Fruit fly (Drosophila melanogaster) whole organism, embryonic: ENCODE results near the gene Kua.

ENCODE experiments used
- CG10979 ChIP-seq: fragments of 200-800 bp; sonication (Bioruptor generic); optimal IDR thresholded peaks from 2 replicates; lab custom pipeline; 2018; ENCODE audit warnings: missing biosample characterization, mild to moderate bottlenecking, missing genetic modification characterization, moderate library complexity
- CG11085 ChIP-seq: fragments of 200-800 bp; sonication (Bioruptor generic); IDR thresholded peaks from 2 replicates; pipeline ENCODE4 v1.3.6; 2022; ENCODE audit warnings: missing biosample characterization, missing genetic modification characterization
- CG1233 ChIP-seq: fragments of 200-800 bp; sonication (Bioruptor generic); optimal IDR thresholded peaks from 4 replicates; lab custom pipeline; 2018; ENCODE audit warnings: missing biosample characterization, mild to moderate bottlenecking, missing genetic modification characterization
- CG13287 ChIP-seq: fragments of 200-800 bp; sonication (Bioruptor generic); IDR thresholded peaks from 2 replicates; pipeline ENCODE4 v1.3.6; 2022; ENCODE audit warnings: missing biosample characterization, missing genetic modification characterization; ENCODE audit not compliant: partially characterized antibody
- CG13775 ChIP-seq: fragments of 200-800 bp; sonication (Bioruptor generic); optimal IDR thresholded peaks from 3 replicates; lab custom pipeline; 2017; ENCODE audit warnings: missing biosample characterization, mild to moderate bottlenecking, missing genetic modification characterization
- CG14965 ChIP-seq: fragments of 200-800 bp; sonication (Bioruptor generic); optimal IDR thresholded peaks from 2 replicates; lab custom pipeline; 2016; ENCODE audit warnings: missing biosample characterization, missing genetic modification characterization, borderline replicate concordance
- CG15601 ChIP-seq: fragments of 200-800 bp; sonication (Bioruptor generic); optimal IDR thresholded peaks from 3 replicates; lab custom pipeline; 2019; ENCODE audit warnings: missing biosample characterization, mild to moderate bottlenecking, missing genetic modification characterization, moderate library complexity
- CG1603 ChIP-seq: fragments of 200-800 bp; sonication (Bioruptor generic); optimal IDR thresholded peaks from 2 replicates; lab custom pipeline; 2019; ENCODE audit warnings: missing biosample characterization, mild to moderate bottlenecking, missing genetic modification characterization, moderate library complexity
- CG18599 ChIP-seq: fragments of 200-800 bp; sonication (Bioruptor generic); optimal IDR thresholded peaks from 3 replicates; lab custom pipeline; 2017; ENCODE audit warnings: missing biosample characterization, missing genetic modification characterization, mild to moderate bottlenecking, moderate library complexity, missing genetic modification reagents
- CG2199 ChIP-seq: fragments of 200-800 bp; sonication (Bioruptor generic); IDR thresholded peaks from 3 replicates; pipeline ENCODE4 v1.3.6; 2022; ENCODE audit warnings: missing biosample characterization, missing genetic modification characterization
- CG30403 ChIP-seq: fragments of 200-800 bp; sonication (Bioruptor generic); optimal IDR thresholded peaks from 3 replicates; lab custom pipeline; 2016; ENCODE audit warnings: missing biosample characterization, missing genetic modification characterization
- CG31365 ChIP-seq: fragments of 200-800 bp; sonication (Bioruptor generic); optimal IDR thresholded peaks from 2 replicates; lab custom pipeline; 2018; ENCODE audit warnings: missing biosample characterization, mild to moderate bottlenecking, missing genetic modification characterization
- CG33213 ChIP-seq: fragments of 200-800 bp; sonication (Bioruptor generic); optimal IDR thresholded peaks from 3 replicates; lab custom pipeline; 2016; ENCODE audit warnings: missing biosample characterization, missing genetic modification characterization
- CG34422 ChIP-seq: fragments of 200-800 bp; sonication (Bioruptor generic); IDR thresholded peaks from 3 replicates; pipeline ENCODE4 v1.3.6; 2022; ENCODE audit warnings: missing biosample characterization, missing genetic modification characterization
- CG4617 ChIP-seq: fragments of 200-800 bp; sonication (Bioruptor generic); optimal IDR thresholded peaks from 3 replicates; lab custom pipeline; 2016; ENCODE audit warnings: missing biosample characterization, missing genetic modification characterization, borderline replicate concordance
- CG6272 ChIP-seq: fragments of 200-800 bp; sonication (Bioruptor generic); IDR thresholded peaks from 2 replicates; pipeline ENCODE4 v1.3.6; 2022; ENCODE audit warnings: missing biosample characterization, missing genetic modification characterization
- CG7271 ChIP-seq: fragments of 200-800 bp; sonication (Bioruptor generic); optimal IDR thresholded peaks from 2 replicates; lab custom pipeline; 2018; ENCODE audit warnings: missing biosample characterization, mild to moderate bottlenecking, missing genetic modification characterization, moderate library complexity
- Dbx ChIP-seq: fragments of 200-800 bp; sonication (Bioruptor generic); IDR thresholded peaks from 3 replicates; pipeline ENCODE4 v1.3.6; 2022; ENCODE audit warnings: missing biosample characterization, missing genetic modification characterization
- HLH54F ChIP-seq: fragments of 200-800 bp; sonication (Bioruptor generic); optimal IDR thresholded peaks from 3 replicates; lab custom pipeline; 2016; ENCODE audit warnings: missing biosample characterization, missing genetic modification characterization
- Hr51 ChIP-seq, 2 experiments: fragments of 200-800 bp; sonication (Bioruptor generic); optimal IDR thresholded peaks; 2 replicates in 1 of 2; 3 replicates in 1 of 2; lab custom pipeline; 2016 to 2018; ENCODE audit warnings: missing biosample characterization in 2 of 2, missing genetic modification characterization in 2 of 2, mild to moderate bottlenecking in 1 of 2, moderate library complexity in 1 of 2
- Lhr ChIP-seq: fragments of 200-800 bp; sonication (Bioruptor generic); optimal IDR thresholded peaks from 3 replicates; lab custom pipeline; 2017; ENCODE audit warnings: mild to moderate bottlenecking, missing biosample characterization, missing genetic modification reagents, missing genetic modification characterization
- Nf-YC ChIP-seq: fragments of 200-800 bp; optimal IDR thresholded peaks from 3 replicates; lab custom pipeline; 2019; ENCODE audit warnings: missing biosample characterization, mild to moderate bottlenecking, missing genetic modification characterization, moderate library complexity
- Side ChIP-seq: fragments of 200-800 bp; sonication (Bioruptor generic); optimal IDR thresholded peaks from 2 replicates; lab custom pipeline; 2016; ENCODE audit warnings: missing biosample characterization, missing genetic modification characterization
- Sox100B ChIP-seq: fragments of 200-800 bp; sonication (Bioruptor generic); optimal IDR thresholded peaks from 3 replicates; lab custom pipeline; 2018; ENCODE audit warnings: missing biosample characterization, mild to moderate bottlenecking, missing genetic modification characterization
- Ssrp ChIP-seq: fragments of 200-800 bp; sonication (Bioruptor generic); optimal IDR thresholded peaks from 2 replicates; lab custom pipeline; 2018; ENCODE audit warnings: missing biosample characterization, mild to moderate bottlenecking, missing genetic modification characterization, moderate library complexity
- TFAM ChIP-seq: fragments of 200-800 bp; sonication (Bioruptor generic); optimal IDR thresholded peaks from 2 replicates; lab custom pipeline; 2017; ENCODE audit warnings: missing biosample characterization, missing genetic modification characterization, inconsistent platforms
- YL-1 ChIP-seq: fragments of 200-800 bp; sonication (Bioruptor generic); optimal IDR thresholded peaks from 3 replicates; lab custom pipeline; 2017; ENCODE audit warnings: missing biosample characterization, mild to moderate bottlenecking, missing genetic modification characterization
- ato ChIP-seq: fragments of 200-800 bp; sonication (Bioruptor generic); IDR thresholded peaks from 2 replicates; pipeline ENCODE4 v1.3.6; 2022; ENCODE audit warnings: missing biosample characterization, missing genetic modification characterization; ENCODE audit not compliant: partially characterized antibody
- cas ChIP-seq: fragments of 200-800 bp; sonication (Bioruptor generic); IDR thresholded peaks from 2 replicates; pipeline ENCODE4 v1.3.6; 2022; ENCODE audit warnings: missing biosample characterization, missing genetic modification characterization
- cwo ChIP-seq: fragments of 200-800 bp; sonication (Bioruptor generic); optimal IDR thresholded peaks from 3 replicates; lab custom pipeline; 2017; ENCODE audit warnings: missing biosample characterization, missing genetic modification characterization, mild to moderate bottlenecking, moderate library complexity, missing genetic modification reagents
- grau ChIP-seq: fragments of 200-800 bp; optimal IDR thresholded peaks from 3 replicates; lab custom pipeline; 2019; ENCODE audit warnings: missing biosample characterization, mild to moderate bottlenecking, missing genetic modification characterization, moderate library complexity
- grn ChIP-seq: fragments of 200-800 bp; sonication (Bioruptor generic); optimal IDR thresholded peaks from 3 replicates; lab custom pipeline; 2017; ENCODE audit warnings: missing biosample characterization, missing genetic modification characterization
- gsb-n ChIP-seq: fragments of 200-800 bp; sonication (Bioruptor generic); optimal IDR thresholded peaks from 3 replicates; lab custom pipeline; 2018; ENCODE audit warnings: missing biosample characterization, mild to moderate bottlenecking, missing genetic modification characterization
- jing ChIP-seq: fragments of 200-800 bp; sonication (Bioruptor generic); optimal IDR thresholded peaks from 2 replicates; lab custom pipeline; 2018; ENCODE audit warnings: missing biosample characterization, mild to moderate bottlenecking, missing genetic modification characterization
- ken ChIP-seq: fragments of 200-800 bp; sonication (Bioruptor generic); IDR thresholded peaks from 3 replicates; pipeline ENCODE4 v1.3.6; 2022; ENCODE audit warnings: missing biosample characterization, missing genetic modification characterization
- knrl ChIP-seq: fragments of 200-800 bp; sonication (Bioruptor generic); IDR thresholded peaks from 3 replicates; pipeline ENCODE4 v1.3.6; 2022; ENCODE audit warnings: missing biosample characterization, missing genetic modification characterization; ENCODE audit not compliant: partially characterized antibody
- mirr ChIP-seq: fragments of 200-800 bp; sonication (Bioruptor generic); optimal IDR thresholded peaks from 3 replicates; lab custom pipeline; 2018; ENCODE audit warnings: missing biosample characterization, mild to moderate bottlenecking, missing genetic modification characterization
- nau ChIP-seq: fragments of 200-800 bp; sonication (Bioruptor generic); optimal IDR thresholded peaks from 3 replicates; lab custom pipeline; 2017; ENCODE audit warnings: missing biosample characterization, mild to moderate bottlenecking, missing genetic modification characterization, missing genetic modification reagents
- nerfin-1 ChIP-seq: fragments of 200-800 bp; sonication (Bioruptor generic); optimal IDR thresholded peaks from 3 replicates; lab custom pipeline; 2019; ENCODE audit warnings: missing biosample characterization, mild to moderate bottlenecking, missing genetic modification characterization, moderate library complexity
- nmo ChIP-seq: fragments of 200-800 bp; sonication (Bioruptor generic); optimal IDR thresholded peaks from 2 replicates; lab custom pipeline; 2018; ENCODE audit warnings: missing biosample characterization, mild to moderate bottlenecking, missing genetic modification characterization, moderate library complexity
- oc ChIP-seq: fragments of 200-800 bp; sonication (Bioruptor generic); optimal IDR thresholded peaks from 2 replicates; lab custom pipeline; 2018; ENCODE audit warnings: missing biosample characterization, mild to moderate bottlenecking, missing genetic modification characterization, moderate library complexity
- psq ChIP-seq: fragments of 200-800 bp; sonication (Bioruptor generic); optimal IDR thresholded peaks from 2 replicates; lab custom pipeline; 2017; ENCODE audit warnings: missing biosample characterization, missing genetic modification characterization
- ranshi ChIP-seq: fragments of 200-800 bp; sonication (Bioruptor generic); IDR thresholded peaks from 2 replicates; pipeline ENCODE4 v1.3.6; 2022; ENCODE audit warnings: missing biosample characterization, missing genetic modification characterization
- sisA ChIP-seq: fragments of 200-800 bp; sonication (Bioruptor generic); IDR thresholded peaks from 2 replicates; pipeline ENCODE4 v1.3.6; 2022; ENCODE audit warnings: missing biosample characterization, missing genetic modification characterization
- so ChIP-seq: fragments of 200-800 bp; sonication (Bioruptor generic); IDR thresholded peaks from 3 replicates; pipeline ENCODE4 v1.3.6; 2022; ENCODE audit warnings: missing biosample characterization, missing genetic modification characterization
- stc ChIP-seq: fragments of 200-800 bp; sonication (Bioruptor generic); IDR thresholded peaks from 2 replicates; pipeline ENCODE4 v1.3.6; 2022; ENCODE audit warnings: missing biosample characterization, missing genetic modification characterization
- zen2 ChIP-seq: fragments of 200-800 bp; sonication (Bioruptor generic); IDR thresholded peaks from 3 replicates; pipeline ENCODE4 v1.3.6; 2022; ENCODE audit warnings: missing biosample characterization, missing genetic modification characterization; ENCODE audit not compliant: partially characterized antibody

The Kua gene

DNA sequence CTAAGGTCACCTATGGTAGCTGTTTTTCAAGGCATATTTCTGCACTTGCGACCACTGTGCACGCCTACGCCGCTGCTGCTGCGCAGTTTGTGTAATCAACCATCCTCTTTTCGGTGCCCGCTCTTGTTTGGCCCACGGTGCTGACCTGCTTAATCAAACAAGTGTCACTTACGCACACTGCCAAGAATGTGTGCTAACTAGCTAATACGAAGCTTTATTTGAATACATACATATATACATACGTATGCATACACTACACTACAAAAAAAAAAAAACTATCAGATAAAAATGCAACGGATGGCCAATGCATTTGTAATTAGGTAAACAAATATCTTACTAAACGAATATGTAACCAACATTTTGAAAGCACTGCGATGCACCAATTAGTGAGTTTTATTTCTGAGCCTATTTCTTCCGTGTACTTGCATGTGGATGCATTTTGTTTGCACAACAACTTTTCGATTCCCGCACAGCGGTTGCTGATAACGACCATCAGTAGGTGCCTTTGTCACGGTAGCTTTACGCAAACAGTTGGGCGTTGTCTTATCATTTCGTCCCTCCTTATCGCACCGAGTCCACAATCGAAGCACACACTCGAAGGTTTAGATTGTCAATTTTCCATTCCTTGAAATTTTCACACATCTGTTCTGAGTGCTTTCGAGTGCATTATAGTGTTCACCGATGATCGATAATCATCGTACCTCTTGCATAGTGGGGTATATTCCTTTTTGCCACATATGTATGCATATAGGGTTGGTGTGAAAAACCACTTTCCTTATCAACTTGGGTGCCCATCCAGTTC lies 10.9 kb upstream of the Kua start (continued):
- TF ChIP-seq CG1233 (peak; percentile 84), CG31365 (tag; lab: Kevin White, UChicago) (peak; percentile 35), CG14965 (GFP tag; lab: Kevin White, UChicago) (peak; percentile 32), ato (GFP tag; lab: Robert Waterston, UW) (no peak), nmo (GFP tag; lab: Kevin White, UChicago) (peak; percentile 78), gsb-n (tag; lab: Kevin White, UChicago) (peak; percentile 84), ken (GFP tag; lab: Robert Waterston, UW) (peak; percentile 85; the same call in 2 of the 3 replicates), Side (GFP tag; lab: Kevin White, UChicago) (peak; percentile 81), psq (GFP tag; lab: Kevin White, UChicago) (peak; percentile 56), Nf-YC (tag; lab: Kevin White, UChicago) (peak; percentile 56), cwo (GFP tag; lab: Kevin White, UChicago) (peak; percentile 90), so (peak; percentile 92), HLH54F (GFP tag; lab: Kevin White, UChicago) (peak; percentile 60), CG33213 (peak; percentile 72), CG4617 (no peak), cas (GFP tag; lab: Robert Waterston, UW) (peak; percentile 67), sisA (GFP tag; lab: Robert Waterston, UW) (peak; percentile 81), CG34422 (peak; percentile 73), CG7271 (tag; lab: Kevin White, UChicago) (peak; percentile 22), CG2199 (peak; percentile 79; the same call in 1 of the 3 replicates), knrl (GFP tag; lab: Robert Waterston, UW) (no peak; the same call in 2 of the 3 replicates), CG13775 (GFP tag; lab: Kevin White, UChicago) (peak; percentile 61), jing (GFP tag; lab: Kevin White, UChicago) (peak; percentile 62), CG6272 (peak; percentile 68), CG30403 (GFP tag; lab: Kevin White, UChicago) (peak; percentile 81), nerfin-1 (peak; percentile 77), Lhr (GFP tag; lab: Kevin White, UChicago) (peak; percentile 55), YL-1 (GFP tag; lab: Kevin White, UChicago) (peak; percentile 60), Dbx (peak; percentile 77), CG15601 (peak; percentile 78), stc (peak; percentile 92), CG13287 (peak; percentile 29; the same call in 1 of the 2 replicates), CG1603 (tag; lab: Kevin White, UChicago) (peak; percentile 59), oc (tag; lab: Kevin White, UChicago) (peak; percentile 86), mirr (peak; percentile 73), nau (GFP tag; lab: Kevin White, UChicago) (peak; percentile 90), Ssrp (tag; lab: Kevin White, UChicago) (peak; percentile 73), CG10979 (peak; percentile 82), TFAM (GFP tag; lab: Kevin White, UChicago) (peak; percentile 48), zen2 (GFP tag; lab: Robert Waterston, UW) (no peak), CG18599 (GFP tag; lab: Kevin White, UChicago) (peak; percentile 87), grn (GFP tag; lab: Kevin White, UChicago) (peak; percentile 95), Sox100B (GFP tag; lab: Kevin White, UChicago) (peak; percentile 88), CG11085 (GFP tag; lab: Robert Waterston, UW) (peak; percentile 47), Hr51 (GFP tag; optimal IDR thresholded peaks at IDR 0.05; lab: Kevin White, UChicago) (peak; percentile 70 to 87), grau (tag; lab: Kevin White, UChicago) (peak; percentile 80), ranshi (GFP tag; lab: Robert Waterston, UW) (peak; percentile 81)
